Worm (Caenorhabditis elegans) whole organism, midembryonic: Measurements from ENCODE around the gene F25D1.5.

Experiments
- T22C8.4 ChIP-seq: fragments of 200-800 bp; sonication (Bioruptor generic); IDR thresholded peaks from 2 replicates; pipeline ENCODE4 v1.3.6; 2022; ENCODE audit warnings: missing genetic modification characterization, missing compliant biosample characterization
- cog-1 ChIP-seq: sonication (generic microtip); optimal IDR thresholded peaks from 2 replicates; lab custom pipeline; 2016; ENCODE audit warnings: missing genetic modification characterization, missing compliant biosample characterization
- flt-1 ChIP-seq: fragments of 200-800 bp; sonication (Bioruptor generic); IDR thresholded peaks from 2 replicates; pipeline ENCODE4 v1.3.6; 2022; ENCODE audit warnings: missing genetic modification characterization, missing compliant biosample characterization
- med-1 ChIP-seq: sonication (generic microtip); optimal IDR thresholded peaks from 2 replicates; lab custom pipeline; 2017; ENCODE audit warnings: missing genetic modification characterization, mild to moderate bottlenecking, missing compliant biosample characterization, antibody characterized with exemption, missing genetic modification reagents; ENCODE audit not compliant: insufficient read depth
- ref-1 ChIP-seq: fragments of 200-800 bp; sonication (Bioruptor generic); conservative IDR thresholded peaks from 2 replicates; pipeline ENCODE4 v1.3.6; 2022; ENCODE audit warnings: missing genetic modification reagents, missing genetic modification characterization, missing compliant biosample characterization
- tab-1 ChIP-seq: fragments of 200-800 bp; sonication (Bioruptor generic); IDR thresholded peaks from 2 replicates; pipeline ENCODE4 v1.3.6; 2022; ENCODE audit warnings: missing genetic modification characterization, missing compliant biosample characterization
- ztf-23 ChIP-seq: fragments of 200-800 bp; sonication (Bioruptor generic); IDR thresholded peaks from 2 replicates; pipeline ENCODE4 v1.3.6; 2022; ENCODE audit warnings: missing genetic modification reagents, missing genetic modification characterization, missing compliant biosample characterization

DNA sequence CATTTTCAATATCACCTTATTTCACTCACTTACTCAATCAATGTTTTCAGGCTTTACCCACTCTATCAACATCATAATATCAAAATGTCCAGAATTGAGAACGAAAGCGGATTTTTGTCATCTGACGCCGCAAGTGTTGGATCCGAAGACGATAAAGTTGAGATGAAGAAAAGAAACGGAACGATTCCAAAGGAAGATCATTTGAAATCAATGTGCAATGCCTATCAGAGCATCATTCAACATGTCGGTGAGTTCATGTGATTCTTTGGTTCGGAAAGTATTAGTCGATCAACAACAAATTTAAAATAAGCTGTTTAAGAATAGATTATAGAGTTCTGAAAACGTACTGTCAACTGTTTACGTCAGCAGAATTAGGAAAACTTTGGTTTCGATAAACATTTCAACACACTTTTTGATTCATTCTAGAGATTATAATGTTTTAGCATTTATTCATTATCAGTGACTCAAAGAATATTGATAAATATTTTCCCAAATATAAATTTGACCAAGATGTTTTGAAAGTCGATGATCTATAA lies 18.3 kb upstream of the F25D1.5 start, which contains the start of gene cat-4:
- TF ChIP-seq ref-1 (GFP tag; lab: Robert Waterston, UW) (no peak), tab-1 (GFP tag; lab: Robert Waterston, UW) (no peak), flt-1 (GFP tag; lab: Robert Waterston, UW) (no peak), T22C8.4 (GFP tag; lab: Robert Waterston, UW) (no peak), cog-1 (tag; lab: Kevin White, UChicago) (no peak), ztf-23 (no peak), med-1 (GFP tag; lab: Kevin White, UChicago) (no peak)
